Fruit fly (Drosophila melanogaster) whole organism, embryonic: Measurements from ENCODE around the gene Tpst.

Source experiments
- ATbp ChIP-seq: fragments of 200-800 bp; sonication (Bioruptor generic); optimal IDR thresholded peaks from 2 replicates; lab custom pipeline; 2017; ENCODE audit warnings: missing biosample characterization, mild to moderate bottlenecking, missing genetic modification characterization, missing genetic modification reagents
- Blimp-1 ChIP-seq: fragments of 200-800 bp; sonication (Bioruptor generic); optimal IDR thresholded peaks from 3 replicates; lab custom pipeline; 2018; ENCODE audit warnings: missing biosample characterization, missing genetic modification characterization, mild to moderate bottlenecking, moderate library complexity, missing genetic modification reagents
- BtbVII ChIP-seq: fragments of 200-800 bp; sonication (Bioruptor generic); optimal IDR thresholded peaks from 3 replicates; lab custom pipeline; 2017; ENCODE audit warnings: missing biosample characterization, mild to moderate bottlenecking, missing genetic modification characterization
- CG10209 ChIP-seq: fragments of 200-800 bp; sonication (Bioruptor generic); optimal IDR thresholded peaks from 3 replicates; lab custom pipeline; 2017; ENCODE audit warnings: missing biosample characterization, mild to moderate bottlenecking, missing genetic modification characterization, missing genetic modification reagents
- CG10366 ChIP-seq: fragments of 200-800 bp; sonication (Bioruptor generic); IDR thresholded peaks from 2 replicates; pipeline ENCODE4 v1.3.6; 2022; ENCODE audit warnings: missing biosample characterization, missing genetic modification characterization
- CG11398 ChIP-seq: fragments of 200-800 bp; sonication (Bioruptor generic); optimal IDR thresholded peaks from 2 replicates; lab custom pipeline; 2016; ENCODE audit warnings: missing biosample characterization, missing genetic modification characterization
- CG11504 ChIP-seq: fragments of 200-800 bp; sonication (Bioruptor generic); optimal IDR thresholded peaks from 3 replicates; lab custom pipeline; 2019; ENCODE audit warnings: missing biosample characterization, mild to moderate bottlenecking, missing genetic modification characterization, moderate library complexity
- CG13296 ChIP-seq: fragments of 200-800 bp; sonication (Bioruptor generic); optimal IDR thresholded peaks from 3 replicates; lab custom pipeline; 2018; ENCODE audit warnings: missing biosample characterization, mild to moderate bottlenecking, missing genetic modification characterization
- CG13424 ChIP-seq: fragments of 200-800 bp; sonication (Bioruptor generic); optimal IDR thresholded peaks from 2 replicates; lab custom pipeline; 2019; ENCODE audit warnings: missing biosample characterization, mild to moderate bottlenecking, missing genetic modification characterization, moderate library complexity
- CG17359 ChIP-seq: fragments of 200-800 bp; sonication (Bioruptor generic); optimal IDR thresholded peaks from 3 replicates; lab custom pipeline; 2018; ENCODE audit warnings: missing biosample characterization, mild to moderate bottlenecking, missing genetic modification characterization, moderate library complexity
- CG17802 ChIP-seq: fragments of 200-800 bp; sonication (Bioruptor generic); optimal IDR thresholded peaks from 2 replicates; lab custom pipeline; 2018; ENCODE audit warnings: missing biosample characterization, mild to moderate bottlenecking, missing genetic modification characterization, moderate library complexity
- CG17829 ChIP-seq: fragments of 200-800 bp; optimal IDR thresholded peaks from 2 replicates; lab custom pipeline; 2019; ENCODE audit warnings: missing biosample characterization, mild to moderate bottlenecking, missing genetic modification characterization, moderate library complexity
- CG3163 ChIP-seq: fragments of 200-800 bp; sonication (Bioruptor generic); optimal IDR thresholded peaks from 3 replicates; lab custom pipeline; 2016; ENCODE audit warnings: missing biosample characterization, missing genetic modification characterization
- CG33213 ChIP-seq: fragments of 200-800 bp; sonication (Bioruptor generic); optimal IDR thresholded peaks from 3 replicates; lab custom pipeline; 2016; ENCODE audit warnings: missing biosample characterization, missing genetic modification characterization
- CG42726 ChIP-seq: fragments of 200-800 bp; sonication (Bioruptor generic); IDR thresholded peaks from 2 replicates; pipeline ENCODE4 v1.3.6; 2022; ENCODE audit warnings: missing biosample characterization, missing genetic modification characterization; ENCODE audit not compliant: partially characterized antibody
- CG4282 ChIP-seq: fragments of 200-800 bp; sonication (Bioruptor generic); optimal IDR thresholded peaks from 2 replicates; lab custom pipeline; 2016; ENCODE audit warnings: missing biosample characterization, missing genetic modification characterization
- CG4328 ChIP-seq: fragments of 200-800 bp; sonication (Bioruptor generic); optimal IDR thresholded peaks from 3 replicates; lab custom pipeline; 2017; ENCODE audit warnings: missing biosample characterization, missing genetic modification reagents, missing genetic modification characterization
- D ChIP-seq, 2 experiments: fragments of 200-800 bp in 1 of 2; fragments of >200 bp in 1 of 2; sonication (Bioruptor generic) in 1 of 2; optimal IDR thresholded peaks; 2 replicates in 1 of 2; 3 replicates in 1 of 2; lab custom pipeline; 2017; ENCODE audit warnings: mild to moderate bottlenecking in 1 of 2, missing biosample characterization in 1 of 2, missing genetic modification characterization in 1 of 2, missing genetic modification reagents in 1 of 2
- Gug ChIP-seq: fragments of 200-800 bp; sonication (Bioruptor generic); IDR thresholded peaks from 4 replicates; pipeline ENCODE4 v1.3.6; 2022; ENCODE audit warnings: missing biosample characterization, missing genetic modification characterization
- HLH3B ChIP-seq: fragments of 200-800 bp; sonication (Bioruptor generic); IDR thresholded peaks from 2 replicates; pipeline ENCODE4 v1.3.6; 2022; ENCODE audit warnings: missing biosample characterization, missing genetic modification characterization
- Hmr ChIP-seq: fragments of 200-800 bp; sonication (Bioruptor generic); optimal IDR thresholded peaks from 3 replicates; lab custom pipeline; 2017; ENCODE audit warnings: mild to moderate bottlenecking, missing biosample characterization, missing genetic modification reagents, missing genetic modification characterization
- Mrtf ChIP-seq: fragments of 200-800 bp; sonication (Bioruptor generic); IDR thresholded peaks from 3 replicates; pipeline ENCODE4 v1.3.6; 2022; ENCODE audit warnings: missing biosample characterization, missing genetic modification characterization
- Myb ChIP-seq: fragments of 200-800 bp; sonication (Bioruptor generic); optimal IDR thresholded peaks from 2 replicates; lab custom pipeline; 2016; ENCODE audit warnings: missing biosample characterization, missing genetic modification characterization
- Nf-YB ChIP-seq: fragments of 200-800 bp; sonication (Bioruptor generic); optimal IDR thresholded peaks from 3 replicates; lab custom pipeline; 2019; ENCODE audit warnings: missing biosample characterization, mild to moderate bottlenecking, missing genetic modification characterization, moderate library complexity
- NfI ChIP-seq: fragments of 200-800 bp; sonication (Bioruptor generic); optimal IDR thresholded peaks from 3 replicates; lab custom pipeline; 2018; ENCODE audit warnings: missing biosample characterization, mild to moderate bottlenecking, missing genetic modification characterization, moderate library complexity
- Rfx ChIP-seq: fragments of 200-800 bp; sonication (Bioruptor generic); IDR thresholded peaks from 2 replicates; pipeline ENCODE4 v1.3.6; 2022; ENCODE audit warnings: missing biosample characterization, missing genetic modification characterization
- Six4 ChIP-seq: fragments of 200-800 bp; sonication (Bioruptor generic); optimal IDR thresholded peaks from 2 replicates; lab custom pipeline; 2016; ENCODE audit warnings: missing biosample characterization, missing genetic modification characterization
- bbx ChIP-seq: fragments of 200-800 bp; sonication (Bioruptor generic); IDR thresholded peaks from 2 replicates; pipeline ENCODE4 v1.3.6; 2022; ENCODE audit warnings: missing biosample characterization, missing genetic modification characterization; ENCODE audit not compliant: partially characterized antibody
- bcd ChIP-seq: fragments of 200-800 bp; sonication (Bioruptor generic); optimal IDR thresholded peaks from 2 replicates; lab custom pipeline; 2017; ENCODE audit warnings: missing biosample characterization, mild to moderate bottlenecking, missing genetic modification characterization
- bigmax ChIP-seq: fragments of 200-800 bp; sonication (Bioruptor generic); optimal IDR thresholded peaks from 2 replicates; lab custom pipeline; 2018; ENCODE audit warnings: missing biosample characterization, mild to moderate bottlenecking, missing genetic modification characterization
- caup ChIP-seq: fragments of 200-800 bp; sonication (Bioruptor generic); optimal IDR thresholded peaks from 3 replicates; lab custom pipeline; 2017; ENCODE audit warnings: missing biosample characterization, mild to moderate bottlenecking, missing genetic modification characterization, moderate library complexity; ENCODE audit not compliant: severe bottlenecking
- croc ChIP-seq: fragments of 200-800 bp; sonication (Bioruptor generic); conservative IDR thresholded peaks from 3 replicates; pipeline ENCODE4 v1.3.6; 2022; ENCODE audit warnings: missing biosample characterization, missing genetic modification characterization
- crol ChIP-seq: fragments of 200-800 bp; sonication (Bioruptor generic); IDR thresholded peaks from 2 replicates; pipeline ENCODE4 v1.3.6; 2022; ENCODE audit warnings: missing biosample characterization, missing genetic modification characterization
- dmrt11E ChIP-seq: fragments of 200-800 bp; sonication (Bioruptor generic); optimal IDR thresholded peaks from 3 replicates; lab custom pipeline; 2018; ENCODE audit warnings: missing biosample characterization, mild to moderate bottlenecking, missing genetic modification characterization, moderate library complexity
- dpn ChIP-seq, 2 experiments: fragments of 200-800 bp; sonication (Bioruptor generic); optimal IDR thresholded peaks; 3 replicates each; lab custom pipeline; 2016; ENCODE audit warnings: missing biosample characterization in 2 of 2, missing genetic modification characterization in 2 of 2
- en ChIP-seq: fragments of 200-800 bp; sonication (Bioruptor generic); optimal IDR thresholded peaks from 2 replicates; lab custom pipeline; 2016; ENCODE audit warnings: missing biosample characterization, missing genetic modification characterization
- fd96Cb ChIP-seq: fragments of 200-800 bp; sonication (Bioruptor generic); optimal IDR thresholded peaks from 2 replicates; lab custom pipeline; 2018; ENCODE audit warnings: missing biosample characterization, mild to moderate bottlenecking, missing genetic modification characterization, moderate library complexity
- hth ChIP-seq: fragments of >200 bp; optimal IDR thresholded peaks from 2 replicates; lab custom pipeline; 2017; ENCODE audit warnings: inconsistent platforms
- shn ChIP-seq: fragments of 200-800 bp; sonication (Bioruptor generic); optimal IDR thresholded peaks from 3 replicates; lab custom pipeline; 2016; ENCODE audit warnings: missing biosample characterization, missing genetic modification characterization
- sisA ChIP-seq: fragments of 200-800 bp; sonication (Bioruptor generic); IDR thresholded peaks from 2 replicates; pipeline ENCODE4 v1.3.6; 2022; ENCODE audit warnings: missing biosample characterization, missing genetic modification characterization
- slou ChIP-seq: fragments of 200-800 bp; sonication (Bioruptor generic); optimal IDR thresholded peaks from 3 replicates; lab custom pipeline; 2016; ENCODE audit warnings: missing biosample characterization, missing genetic modification characterization
- slp2 ChIP-seq: fragments of 200-800 bp; sonication (Bioruptor generic); optimal IDR thresholded peaks from 2 replicates; lab custom pipeline; 2016; ENCODE audit warnings: missing biosample characterization, missing genetic modification characterization
- sna ChIP-seq: fragments of 200-800 bp; sonication (Bioruptor generic); IDR thresholded peaks from 2 replicates; pipeline ENCODE4 v1.3.6; 2022; ENCODE audit warnings: missing biosample characterization, missing genetic modification characterization; ENCODE audit not compliant: partially characterized antibody
- sqz ChIP-seq: fragments of 200-800 bp; sonication (Bioruptor generic); optimal IDR thresholded peaks from 3 replicates; lab custom pipeline; 2018; ENCODE audit warnings: missing biosample characterization, mild to moderate bottlenecking, missing genetic modification characterization
- stc ChIP-seq: fragments of 200-800 bp; sonication (Bioruptor generic); IDR thresholded peaks from 2 replicates; pipeline ENCODE4 v1.3.6; 2022; ENCODE audit warnings: missing biosample characterization, missing genetic modification characterization
- tgo ChIP-seq: fragments of 200-800 bp; sonication (Bioruptor generic); IDR thresholded peaks from 3 replicates; pipeline ENCODE4 v1.3.6; 2022; ENCODE audit warnings: missing biosample characterization, missing genetic modification characterization
- usp ChIP-seq: fragments of >200 bp; optimal IDR thresholded peaks from 2 replicates; lab custom pipeline; 2017; ENCODE audit warnings: missing biosample characterization, missing genetic modification characterization

Gene Tpst

dm6 chrX:13563483-13564443, at the start of gene Tpst, which contains the start of gene CG46311:
Gene Tpst (plus strand): TSS chrX:13563823.
Gene CG46311 (plus strand): TSS chrX:13563823.
- TF ChIP-seq croc (GFP tag; lab: Robert Waterston, UW), result peak; percentile 13; the same call in 1 of the 3 replicates
- TF ChIP-seq CG13424, result peak; percentile 48
- peak; percentile 56 for TF ChIP-seq CG10366 (GFP tag; lab: Robert Waterston, UW)
- TF ChIP-seq bbx (GFP tag; lab: Robert Waterston, UW), result peak; percentile 33; the same call in 1 of the 2 replicates
- peak; percentile 51 for TF ChIP-seq shn (GFP tag; lab: Kevin White, UChicago)
- TF ChIP-seq CG17829 (tag; lab: Kevin White, UChicago), result peak; percentile 70
- TF ChIP-seq CG17802 (tag; lab: Kevin White, UChicago), result no peak
- no peak; the same call in 1 of the 2 replicates for TF ChIP-seq CG42726 (GFP tag; lab: Robert Waterston, UW)
- peak; percentile 41; the same call in 2 of the 3 replicates for TF ChIP-seq tgo
- peak; percentile 65 for TF ChIP-seq Myb (GFP tag; lab: Kevin White, UChicago)
- peak; percentile 19 for TF ChIP-seq CG11398 (GFP tag; lab: Kevin White, UChicago)
- TF ChIP-seq CG10209 (GFP tag; lab: Kevin White, UChicago), result peak; percentile 36
- peak; percentile 41 for TF ChIP-seq Six4 (GFP tag; lab: Kevin White, UChicago)
- no peak for TF ChIP-seq usp (GFP tag; lab: Kevin White, UChicago)
- TF ChIP-seq D (optimal IDR thresholded peaks at IDR 0.05; lab: Kevin White, UChicago), result peak; percentile 64
- TF ChIP-seq D (GFP tag; optimal IDR thresholded peaks at IDR 0.05; lab: Kevin White, UChicago), result no peak
- peak; percentile 34 for TF ChIP-seq Blimp-1
- no peak for TF ChIP-seq slou
- peak; percentile 59 for TF ChIP-seq NfI
- peak; percentile 88 for TF ChIP-seq Hmr (GFP tag; lab: Kevin White, UChicago)
- peak; percentile 39 for TF ChIP-seq en (GFP tag; lab: Kevin White, UChicago)
- TF ChIP-seq CG4328 (GFP tag; lab: Kevin White, UChicago), result peak; percentile 44
- TF ChIP-seq HLH3B (GFP tag; lab: Robert Waterston, UW), result peak; percentile 43; the same call in 1 of the 2 replicates
- peak; percentile 88 for TF ChIP-seq Rfx (GFP tag; lab: Robert Waterston, UW)
- TF ChIP-seq CG3163 (GFP tag; lab: Kevin White, UChicago), result peak; percentile 20
- TF ChIP-seq stc (GFP tag; lab: Robert Waterston, UW), result no peak
- peak; percentile 54; the same call in 2 of the 3 replicates for TF ChIP-seq Mrtf
- TF ChIP-seq CG11504, result peak; percentile 47
- peak; percentile 71 for TF ChIP-seq CG17359
- TF ChIP-seq bcd (GFP tag; lab: Kevin White, UChicago), result peak; percentile 54
- TF ChIP-seq caup, result peak; percentile 61
- TF ChIP-seq Nf-YB (GFP tag; lab: Kevin White, UChicago), result peak; percentile 60
- TF ChIP-seq sqz, result no peak
- peak; percentile 45 for TF ChIP-seq crol (GFP tag; lab: Robert Waterston, UW)
- TF ChIP-seq dmrt11E, result peak; percentile 43
- TF ChIP-seq Gug, result peak; percentile 56; the same call in 1 of the 4 replicates
- TF ChIP-seq BtbVII (GFP tag; lab: Kevin White, UChicago), result no peak
- TF ChIP-seq CG4282 (GFP tag; lab: Kevin White, UChicago), result peak; percentile 59
- TF ChIP-seq bigmax (GFP tag; lab: Kevin White, UChicago), result peak; percentile 12
- TF ChIP-seq sna (GFP tag; lab: Robert Waterston, UW), result 0 out of 2 replicates have a peak, but pooled peaks have one; percentile 34
- peak; percentile 13 for TF ChIP-seq fd96Cb (tag; lab: Kevin White, UChicago)
- TF ChIP-seq sisA (GFP tag; lab: Robert Waterston, UW), result peak; percentile 67
- TF ChIP-seq CG33213 (GFP tag; lab: Kevin White, UChicago), result peak; percentile 95
- TF ChIP-seq slp2, result peak; percentile 43
- peak; percentile 72 to 73 for TF ChIP-seq dpn (GFP tag; optimal IDR thresholded peaks at IDR 0.05; lab: Kevin White, UChicago)
- TF ChIP-seq hth (lab: Kevin White, UChicago), result no peak
- no peak for TF ChIP-seq CG13296
- peak; percentile 6 for TF ChIP-seq ATbp (GFP tag; lab: Kevin White, UChicago)
